Worm (Caenorhabditis elegans) whole organism, L1 larva: ENCODE data around the gene F53A2.9.

Experiments used
- C16A3.4 ChIP-seq: fragments of 150-350 bp; optimal IDR thresholded peaks from 2 replicates; lab custom pipeline; 2014; ENCODE audit warnings: missing biosample characterization, missing genetic modification characterization
- Y116A8C.19 ChIP-seq: sonication (generic microtip); optimal IDR thresholded peaks from 2 replicates; lab custom pipeline; 2016; ENCODE audit warnings: missing compliant biosample characterization, missing genetic modification characterization, borderline replicate concordance
- aha-1 ChIP-seq: fragments of 150-350 bp; optimal IDR thresholded peaks from 2 replicates; lab custom pipeline; 2014; ENCODE audit warnings: missing biosample characterization, missing genetic modification characterization
- alr-1 ChIP-seq: fragments of 200-800 bp; sonication (Bioruptor generic); optimal IDR thresholded peaks from 2 replicates; lab custom pipeline; 2018; ENCODE audit warnings: borderline replicate concordance, mild to moderate bottlenecking, missing genetic modification characterization, missing compliant biosample characterization
- aly-2 ChIP-seq: fragments of 150-350 bp; optimal IDR thresholded peaks from 2 replicates; lab custom pipeline; 2014; ENCODE audit warnings: missing biosample characterization, missing genetic modification characterization
- ceh-8 ChIP-seq: fragments of 200-800 bp; sonication (Bioruptor generic); optimal IDR thresholded peaks from 2 replicates; lab custom pipeline; 2018; ENCODE audit warnings: mild to moderate bottlenecking, missing genetic modification characterization, moderate library complexity, missing compliant biosample characterization
- ceh-82 ChIP-seq, 3 experiments: fragments of 150-350 bp in 1 of 3; sonication (generic microtip) in 2 of 3; optimal IDR thresholded peaks; 2 replicates each; lab custom pipeline; 2014 to 2017; ENCODE audit warnings: missing biosample characterization in 3 of 3, missing genetic modification characterization in 3 of 3
- ceh-88 ChIP-seq: fragments of 200-800 bp; sonication (Bioruptor generic); IDR thresholded peaks from 2 replicates; pipeline ENCODE4 v1.3.6; 2022; ENCODE audit warnings: missing genetic modification characterization, missing compliant biosample characterization
- dsc-1 ChIP-seq: sonication (generic microtip); optimal IDR thresholded peaks from 2 replicates; lab custom pipeline; 2016; ENCODE audit warnings: mild to moderate bottlenecking, missing genetic modification characterization, missing compliant biosample characterization
- egl-13 ChIP-seq: sonication (generic microtip); optimal IDR thresholded peaks from 2 replicates; lab custom pipeline; 2016; ENCODE audit warnings: missing genotype, missing genetic modification reagents, missing genetic modification characterization, missing compliant biosample characterization
- egl-27 ChIP-seq, 2 experiments: fragments of 150-350 bp in 1 of 2; sonication (generic microtip); optimal IDR thresholded peaks; 3 replicates each; lab custom pipeline; 2017 to 2018; ENCODE audit warnings: missing biosample characterization in 2 of 2, missing genetic modification characterization in 2 of 2, missing genetic modification reagents in 2 of 2
- fkh-4 ChIP-seq: sonication (generic microtip); optimal IDR thresholded peaks from 2 replicates; lab custom pipeline; 2016; ENCODE audit warnings: missing compliant biosample characterization, missing genetic modification characterization, borderline replicate concordance
- fkh-8 ChIP-seq: sonication (generic microtip); optimal IDR thresholded peaks from 2 replicates; lab custom pipeline; 2016; ENCODE audit warnings: mild to moderate bottlenecking, missing genetic modification characterization, missing compliant biosample characterization
- hlh-4 ChIP-seq: sonication (generic microtip); optimal IDR thresholded peaks from 2 replicates; lab custom pipeline; 2016; ENCODE audit warnings: mild to moderate bottlenecking, missing genetic modification characterization, missing compliant biosample characterization
- irx-1 ChIP-seq: sonication (generic microtip); optimal IDR thresholded peaks from 2 replicates; lab custom pipeline; 2016; ENCODE audit warnings: missing genetic modification characterization, missing compliant biosample characterization
- jun-1 ChIP-seq: fragments of 150-350 bp; optimal IDR thresholded peaks from 2 replicates; lab custom pipeline; 2014; ENCODE audit warnings: missing biosample characterization, missing genetic modification reagents, missing genetic modification characterization
- lin-14 ChIP-seq: fragments of 200-800 bp; sonication (Bioruptor generic); optimal IDR thresholded peaks from 2 replicates; lab custom pipeline; 2018; ENCODE audit warnings: mild to moderate bottlenecking, missing genetic modification characterization, moderate library complexity, missing compliant biosample characterization
- lin-15B ChIP-seq: fragments of 150-350 bp; sonication (generic microtip); optimal IDR thresholded peaks from 3 replicates; lab custom pipeline; 2014; ENCODE audit warnings: missing biosample characterization, missing genetic modification characterization
- lin-39 ChIP-seq: fragments of 150-350 bp; optimal IDR thresholded peaks from 2 replicates; lab custom pipeline; 2014; ENCODE audit warnings: missing biosample characterization, missing genetic modification reagents, missing genetic modification characterization
- lir-3 ChIP-seq: sonication (generic microtip); optimal IDR thresholded peaks from 2 replicates; lab custom pipeline; 2016; ENCODE audit warnings: mild to moderate bottlenecking, missing genetic modification characterization, moderate library complexity, missing compliant biosample characterization; ENCODE audit not compliant: poor library complexity
- lsy-2 ChIP-seq, 2 experiments: fragments of 150-350 bp; optimal IDR thresholded peaks; 2 replicates each; lab custom pipeline; 2014; ENCODE audit warnings: missing biosample characterization in 2 of 2, missing genetic modification characterization in 2 of 2
- mab-9 ChIP-seq: fragments of 200-800 bp; sonication (Bioruptor generic); IDR thresholded peaks from 2 replicates; pipeline ENCODE4 v1.3.6; 2022; ENCODE audit warnings: missing genetic modification reagents, missing genetic modification characterization, missing compliant biosample characterization
- mef-2 ChIP-seq: fragments of 150-350 bp; optimal IDR thresholded peaks from 2 replicates; lab custom pipeline; 2014; ENCODE audit warnings: missing biosample characterization, missing genetic modification characterization
- nhr-11 ChIP-seq: fragments of 150-350 bp; optimal IDR thresholded peaks from 2 replicates; lab custom pipeline; 2014; ENCODE audit warnings: missing biosample characterization, missing genetic modification characterization
- nhr-12 ChIP-seq: sonication (generic microtip); optimal IDR thresholded peaks from 2 replicates; lab custom pipeline; 2017; ENCODE audit warnings: missing biosample characterization, missing genetic modification characterization
- nhr-19 ChIP-seq: fragments of 200-800 bp; sonication (Bioruptor generic); conservative IDR thresholded peaks from 2 replicates; pipeline ENCODE4 v1.3.6; 2022; ENCODE audit warnings: missing genetic modification characterization, missing compliant biosample characterization
- nhr-20 ChIP-seq: sonication (generic microtip); optimal IDR thresholded peaks from 2 replicates; lab custom pipeline; 2016; ENCODE audit warnings: mild to moderate bottlenecking, missing genetic modification characterization, missing compliant biosample characterization
- nhr-28 ChIP-seq: fragments of 150-350 bp; optimal IDR thresholded peaks from 2 replicates; lab custom pipeline; 2014; ENCODE audit warnings: missing biosample characterization, missing genetic modification characterization
- nhr-47 ChIP-seq: sonication (generic microtip); optimal IDR thresholded peaks from 2 replicates; lab custom pipeline; 2016; ENCODE audit warnings: mild to moderate bottlenecking, missing genetic modification characterization, moderate library complexity, missing compliant biosample characterization
- nhr-71 ChIP-seq: sonication (generic microtip); optimal IDR thresholded peaks from 2 replicates; lab custom pipeline; 2016; ENCODE audit warnings: mild to moderate bottlenecking, missing genetic modification characterization, moderate library complexity, missing compliant biosample characterization
- nhr-76 ChIP-seq: sonication (generic microtip); optimal IDR thresholded peaks from 2 replicates; lab custom pipeline; 2017; ENCODE audit warnings: missing biosample characterization, missing genetic modification characterization
- nhr-84 ChIP-seq: sonication (generic microtip); optimal IDR thresholded peaks from 2 replicates; lab custom pipeline; 2017; ENCODE audit warnings: missing biosample characterization, missing genetic modification characterization
- nhr-85 ChIP-seq: sonication (generic microtip); peaks from one replicate; lab custom pipeline; 2016; ENCODE audit warnings: missing genetic modification characterization, inconsistent platforms, missing compliant biosample characterization
- nhr-90 ChIP-seq: sonication (generic microtip); optimal IDR thresholded peaks from 2 replicates; lab custom pipeline; 2016; ENCODE audit warnings: mild to moderate bottlenecking, missing genetic modification characterization, missing compliant biosample characterization; ENCODE audit not compliant: poor library complexity
- pax-3 ChIP-seq: fragments of 200-800 bp; sonication (Bioruptor generic); optimal IDR thresholded peaks from 2 replicates; lab custom pipeline; 2018; ENCODE audit warnings: mild to moderate bottlenecking, missing genetic modification characterization, moderate library complexity, missing compliant biosample characterization
- pqm-1 ChIP-seq: sonication (generic microtip); optimal IDR thresholded peaks from 3 replicates; lab custom pipeline; 2017; ENCODE audit warnings: missing biosample characterization, missing genetic modification characterization
- tbx-2 ChIP-seq: sonication (generic microtip); optimal IDR thresholded peaks from 2 replicates; lab custom pipeline; 2016; ENCODE audit warnings: missing genetic modification characterization, missing compliant biosample characterization
- tlp-1 ChIP-seq: fragments of 150-350 bp; optimal IDR thresholded peaks from 2 replicates; lab custom pipeline; 2014; ENCODE audit warnings: missing biosample characterization, missing genetic modification characterization
- unc-62 ChIP-seq: fragments of 150-350 bp; optimal IDR thresholded peaks from 2 replicates; lab custom pipeline; 2014; ENCODE audit warnings: missing biosample characterization, missing genetic modification reagents, missing genetic modification characterization
- unc-86 ChIP-seq: sonication (generic microtip); optimal IDR thresholded peaks from 2 replicates; lab custom pipeline; 2016; ENCODE audit warnings: missing genetic modification characterization, missing compliant biosample characterization
- unc-98 ChIP-seq: fragments of 200-800 bp; sonication (Bioruptor generic); IDR thresholded peaks from 2 replicates; pipeline ENCODE4 v1.3.6; 2022; ENCODE audit warnings: missing genetic modification characterization, missing compliant biosample characterization
- vab-15 ChIP-seq: sonication (generic microtip); optimal IDR thresholded peaks from 2 replicates; lab custom pipeline; 2017; ENCODE audit warnings: missing genotype, mild to moderate bottlenecking, missing genetic modification characterization, missing compliant biosample characterization
- xbp-1 ChIP-seq: sonication (generic microtip); optimal IDR thresholded peaks from 2 replicates; lab custom pipeline; 2016; ENCODE audit warnings: missing genetic modification characterization, missing compliant biosample characterization

Gene F53A2.9

DNA sequence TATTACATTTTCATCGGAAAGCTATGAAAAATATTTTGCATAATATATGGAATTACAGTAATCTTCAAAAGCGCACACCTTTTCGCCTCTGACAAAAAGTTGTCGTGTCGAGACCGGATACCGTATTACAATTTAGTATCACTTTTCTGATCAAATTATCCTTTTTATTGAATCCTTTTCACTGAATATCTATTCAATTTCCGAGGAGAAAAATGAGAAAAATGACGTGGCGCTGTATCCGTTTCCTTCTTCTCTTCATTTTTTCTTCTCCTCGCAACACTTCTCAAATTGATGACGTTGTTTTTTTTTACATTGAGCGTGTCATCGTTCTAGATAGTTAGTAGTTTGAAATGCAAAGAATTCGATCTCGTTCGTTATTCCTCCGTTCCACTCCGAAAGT lies 8.2 kb downstream of the F53A2.9 start:
- TF ChIP-seq unc-62 (GFP tag; lab: Kevin White, UChicago) (no peak), alr-1 (no peak), lin-15B (no peak), hlh-4 (tag; lab: Kevin White, UChicago) (no peak), nhr-90 (tag; lab: Kevin White, UChicago) (no peak), nhr-28 (tag; lab: Kevin White, UChicago) (no peak), nhr-20 (tag; lab: Kevin White, UChicago) (no peak), fkh-4 (no peak), ceh-82 (tag; optimal IDR thresholded peaks at IDR 0.05; lab: Kevin White, UChicago) (no peak), nhr-85 (tag; lab: Kevin White, UChicago) (no peak), vab-15 (tag; lab: Kevin White, UChicago) (no peak), nhr-84 (no peak), lin-14 (peak; percentile 66), lsy-2 (tag; optimal IDR thresholded peaks at IDR 0.05; lab: Kevin White, UChicago) (peak in 1 of 2 experiments; percentile 12), lir-3 (no peak), nhr-71 (tag; lab: Kevin White, UChicago) (peak; percentile 3)

DNA sequence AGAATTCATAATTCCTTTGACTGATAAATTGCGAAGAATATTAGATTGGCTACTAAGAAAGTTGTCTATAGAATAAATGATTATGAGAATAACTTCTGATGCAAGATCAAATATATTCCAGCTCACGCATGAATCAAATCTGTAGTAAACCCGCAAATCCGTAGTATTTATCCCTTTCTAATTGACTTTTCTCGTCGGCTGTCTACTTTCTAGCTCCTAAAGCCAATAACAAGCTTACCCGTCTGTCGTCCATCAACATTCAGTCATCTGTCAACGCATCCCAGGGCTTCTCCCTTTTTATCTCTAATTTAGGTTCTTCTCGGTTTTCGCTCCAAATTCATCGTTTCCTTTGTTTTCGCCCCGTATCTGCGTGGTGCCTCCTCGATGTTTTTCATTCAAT lies 10.3 kb downstream of the F53A2.9 start:
- TF ChIP-seq pax-3 (tag; lab: Kevin White, UChicago) (no peak), nhr-11 (tag; lab: Kevin White, UChicago) (no peak), unc-98 (GFP tag; lab: Robert Waterston, UW) (no peak), irx-1 (tag; lab: Kevin White, UChicago) (no peak), C16A3.4 (no peak), nhr-71 (tag; lab: Kevin White, UChicago) (peak; percentile 10), Y116A8C.19 (no peak), tbx-2 (tag; lab: Kevin White, UChicago) (no peak), egl-27 (tag; optimal IDR thresholded peaks at IDR 0.05; lab: Kevin White, UChicago) (no peak), nhr-12 (tag; lab: Kevin White, UChicago) (no peak), mef-2 (tag; lab: Kevin White, UChicago) (no peak), dsc-1 (tag; lab: Kevin White, UChicago) (peak; percentile 78), nhr-19 (GFP tag; lab: Robert Waterston, UW) (no peak), nhr-76 (tag; lab: Kevin White, UChicago) (no peak), vab-15 (tag; lab: Kevin White, UChicago) (no peak), nhr-84 (no peak), lin-39 (tag; lab: Kevin White, UChicago) (no peak), nhr-47 (tag; lab: Kevin White, UChicago) (peak; percentile 28), nhr-20 (tag; lab: Kevin White, UChicago) (no peak), ceh-88 (GFP tag; lab: Robert Waterston, UW) (no peak), nhr-85 (tag; lab: Kevin White, UChicago) (no peak), unc-86 (tag; lab: Kevin White, UChicago) (no peak), aly-2 (tag; lab: Kevin White, UChicago) (no peak), egl-13 (no peak), tlp-1 (tag; lab: Kevin White, UChicago) (no peak), ceh-82 (tag; optimal IDR thresholded peaks at IDR 0.05; lab: Kevin White, UChicago) (peak in 1 of 3 experiments; percentile 6), xbp-1 (tag; lab: Kevin White, UChicago) (no peak), aha-1 (tag; lab: Kevin White, UChicago) (no peak), fkh-8 (tag; lab: Kevin White, UChicago) (peak; percentile 21), mab-9 (GFP tag; lab: Robert Waterston, UW) (no peak), ceh-8 (GFP tag; lab: Kevin White, UChicago) (no peak), pqm-1 (tag; lab: Kevin White, UChicago) (no peak), jun-1 (tag; lab: Kevin White, UChicago) (no peak)
